Worm (Caenorhabditis elegans) whole organism, L1 larva: ENCODE measurements around the gene F32D8.3.
A peak's percentile ranks its signal among the peaks of the same experiment; 100 is the strongest.

Source experiments
- C04F5.9 ChIP-seq: sonication (generic microtip); optimal IDR thresholded peaks from 2 replicates; lab custom pipeline; 2016; ENCODE audit warnings: missing genetic modification characterization, missing compliant biosample characterization
- aha-1 ChIP-seq: fragments of 150-350 bp; optimal IDR thresholded peaks from 2 replicates; lab custom pipeline; 2014; ENCODE audit warnings: missing biosample characterization, missing genetic modification characterization
- blmp-1 ChIP-seq: fragments of 150-350 bp; optimal IDR thresholded peaks from 2 replicates; lab custom pipeline; 2014; ENCODE audit warnings: missing biosample characterization, missing genetic modification characterization
- ceh-63 ChIP-seq: fragments of 200-800 bp; sonication (Bioruptor generic); optimal IDR thresholded peaks from 2 replicates; lab custom pipeline; 2018; ENCODE audit warnings: mild to moderate bottlenecking, missing genetic modification characterization, missing compliant biosample characterization
- ceh-8 ChIP-seq: fragments of 200-800 bp; sonication (Bioruptor generic); optimal IDR thresholded peaks from 2 replicates; lab custom pipeline; 2018; ENCODE audit warnings: mild to moderate bottlenecking, missing genetic modification characterization, moderate library complexity, missing compliant biosample characterization
- ceh-82 ChIP-seq, 3 experiments: fragments of 150-350 bp in 1 of 3; sonication (generic microtip) in 2 of 3; optimal IDR thresholded peaks; 2 replicates each; lab custom pipeline; 2014 to 2017; ENCODE audit warnings: missing biosample characterization in 3 of 3, missing genetic modification characterization in 3 of 3
- ceh-88 ChIP-seq: fragments of 200-800 bp; sonication (Bioruptor generic); IDR thresholded peaks from 2 replicates; pipeline ENCODE4 v1.3.6; 2022; ENCODE audit warnings: missing genetic modification characterization, missing compliant biosample characterization
- ces-1 ChIP-seq: fragments of 150-350 bp; optimal IDR thresholded peaks from 2 replicates; lab custom pipeline; 2014; ENCODE audit warnings: missing biosample characterization, missing genetic modification reagents, missing genetic modification characterization
- dpl-1 ChIP-seq, 3 experiments: fragments of 150-350 bp in 2 of 3; sonication (generic microtip) in 1 of 3; optimal IDR thresholded peaks; 2 replicates each; lab custom pipeline; 2014 to 2017; ENCODE audit warnings: missing biosample characterization in 3 of 3, missing genetic modification characterization in 3 of 3, missing genetic modification reagents in 3 of 3
- dsc-1 ChIP-seq: sonication (generic microtip); optimal IDR thresholded peaks from 2 replicates; lab custom pipeline; 2016; ENCODE audit warnings: mild to moderate bottlenecking, missing genetic modification characterization, missing compliant biosample characterization
- efl-1 ChIP-seq, 4 experiments: fragments of 150-350 bp; optimal IDR thresholded peaks in 3 of 4; peaks in 1 of 4; 1 replicate in 1 of 4; 2 replicates in 3 of 4; lab custom pipeline; 2014; ENCODE audit warnings: missing biosample characterization in 2 of 4, missing genetic modification characterization in 2 of 4, missing genetic modification reagents in 2 of 4
- egl-13 ChIP-seq: sonication (generic microtip); optimal IDR thresholded peaks from 2 replicates; lab custom pipeline; 2016; ENCODE audit warnings: missing genotype, missing genetic modification reagents, missing genetic modification characterization, missing compliant biosample characterization
- egl-27 ChIP-seq, 2 experiments: fragments of 150-350 bp in 1 of 2; sonication (generic microtip); optimal IDR thresholded peaks; 3 replicates each; lab custom pipeline; 2017 to 2018; ENCODE audit warnings: missing biosample characterization in 2 of 2, missing genetic modification characterization in 2 of 2, missing genetic modification reagents in 2 of 2
- fkh-10 ChIP-seq: sonication (generic microtip); optimal IDR thresholded peaks from 2 replicates; lab custom pipeline; 2017; ENCODE audit warnings: missing biosample characterization, missing genetic modification reagents, missing genetic modification characterization
- fkh-8 ChIP-seq: sonication (generic microtip); optimal IDR thresholded peaks from 2 replicates; lab custom pipeline; 2016; ENCODE audit warnings: mild to moderate bottlenecking, missing genetic modification characterization, missing compliant biosample characterization
- hpl-2 ChIP-seq: fragments of 150-350 bp; optimal IDR thresholded peaks from 2 replicates; lab custom pipeline; 2014; ENCODE audit warnings: missing biosample characterization, missing genetic modification reagents, missing genetic modification characterization
- irx-1 ChIP-seq: sonication (generic microtip); optimal IDR thresholded peaks from 2 replicates; lab custom pipeline; 2016; ENCODE audit warnings: missing genetic modification characterization, missing compliant biosample characterization
- lin-14 ChIP-seq: fragments of 200-800 bp; sonication (Bioruptor generic); optimal IDR thresholded peaks from 2 replicates; lab custom pipeline; 2018; ENCODE audit warnings: mild to moderate bottlenecking, missing genetic modification characterization, moderate library complexity, missing compliant biosample characterization
- lsy-2 ChIP-seq, 2 experiments: fragments of 150-350 bp; optimal IDR thresholded peaks; 2 replicates each; lab custom pipeline; 2014; ENCODE audit warnings: missing biosample characterization in 2 of 2, missing genetic modification characterization in 2 of 2
- mab-9 ChIP-seq: fragments of 200-800 bp; sonication (Bioruptor generic); IDR thresholded peaks from 2 replicates; pipeline ENCODE4 v1.3.6; 2022; ENCODE audit warnings: missing genetic modification reagents, missing genetic modification characterization, missing compliant biosample characterization
- nhr-11 ChIP-seq: fragments of 150-350 bp; optimal IDR thresholded peaks from 2 replicates; lab custom pipeline; 2014; ENCODE audit warnings: missing biosample characterization, missing genetic modification characterization
- nhr-19 ChIP-seq: fragments of 200-800 bp; sonication (Bioruptor generic); conservative IDR thresholded peaks from 2 replicates; pipeline ENCODE4 v1.3.6; 2022; ENCODE audit warnings: missing genetic modification characterization, missing compliant biosample characterization
- nhr-20 ChIP-seq: sonication (generic microtip); optimal IDR thresholded peaks from 2 replicates; lab custom pipeline; 2016; ENCODE audit warnings: mild to moderate bottlenecking, missing genetic modification characterization, missing compliant biosample characterization
- nhr-237 ChIP-seq: fragments of 150-350 bp; optimal IDR thresholded peaks from 2 replicates; lab custom pipeline; 2014; ENCODE audit warnings: missing biosample characterization, missing genetic modification characterization
- nhr-28 ChIP-seq: fragments of 150-350 bp; optimal IDR thresholded peaks from 2 replicates; lab custom pipeline; 2014; ENCODE audit warnings: missing biosample characterization, missing genetic modification characterization
- nhr-47 ChIP-seq: sonication (generic microtip); optimal IDR thresholded peaks from 2 replicates; lab custom pipeline; 2016; ENCODE audit warnings: mild to moderate bottlenecking, missing genetic modification characterization, moderate library complexity, missing compliant biosample characterization
- nhr-77 ChIP-seq: fragments of 150-350 bp; optimal IDR thresholded peaks from 2 replicates; lab custom pipeline; 2014; ENCODE audit warnings: missing biosample characterization, missing genetic modification characterization
- nhr-90 ChIP-seq: sonication (generic microtip); optimal IDR thresholded peaks from 2 replicates; lab custom pipeline; 2016; ENCODE audit warnings: mild to moderate bottlenecking, missing genetic modification characterization, missing compliant biosample characterization; ENCODE audit not compliant: poor library complexity
- pag-3 ChIP-seq: sonication (generic microtip); optimal IDR thresholded peaks from 2 replicates; lab custom pipeline; 2017; ENCODE audit warnings: missing genetic modification characterization, mild to moderate bottlenecking, missing compliant biosample characterization, antibody characterized with exemption, borderline replicate concordance; ENCODE audit not compliant: insufficient read depth
- rnt-1 ChIP-seq: sonication (generic microtip); optimal IDR thresholded peaks from 2 replicates; lab custom pipeline; 2016; ENCODE audit warnings: mild to moderate bottlenecking, missing genetic modification characterization, moderate library complexity, missing compliant biosample characterization
- skn-1 ChIP-seq: fragments of 150-350 bp; optimal IDR thresholded peaks from 2 replicates; lab custom pipeline; 2014; ENCODE audit warnings: missing biosample characterization, missing genetic modification characterization
- snpc-4 ChIP-seq: fragments of 150-350 bp; optimal IDR thresholded peaks from 2 replicates; lab custom pipeline; 2014; ENCODE audit warnings: missing biosample characterization, missing genetic modification characterization
- snu-23 ChIP-seq: sonication (generic microtip); optimal IDR thresholded peaks from 2 replicates; lab custom pipeline; 2016; ENCODE audit warnings: missing genetic modification characterization, missing compliant biosample characterization
- unc-130 ChIP-seq: fragments of 150-350 bp; optimal IDR thresholded peaks from 2 replicates; lab custom pipeline; 2017; ENCODE audit warnings: missing biosample characterization, missing genetic modification characterization, inconsistent platforms
- unc-30 ChIP-seq: sonication (generic microtip); optimal IDR thresholded peaks from 2 replicates; lab custom pipeline; 2017; ENCODE audit warnings: missing biosample characterization, missing genetic modification characterization
- vab-15 ChIP-seq: sonication (generic microtip); optimal IDR thresholded peaks from 2 replicates; lab custom pipeline; 2017; ENCODE audit warnings: missing genotype, mild to moderate bottlenecking, missing genetic modification characterization, missing compliant biosample characterization
- xbp-1 ChIP-seq: sonication (generic microtip); optimal IDR thresholded peaks from 2 replicates; lab custom pipeline; 2016; ENCODE audit warnings: missing genetic modification characterization, missing compliant biosample characterization
- zip-4 ChIP-seq: fragments of 200-800 bp; sonication (Bioruptor generic); optimal IDR thresholded peaks from 2 replicates; lab custom pipeline; 2018; ENCODE audit warnings: mild to moderate bottlenecking, missing genetic modification characterization, moderate library complexity, missing compliant biosample characterization

The F32D8.3 gene

DNA sequence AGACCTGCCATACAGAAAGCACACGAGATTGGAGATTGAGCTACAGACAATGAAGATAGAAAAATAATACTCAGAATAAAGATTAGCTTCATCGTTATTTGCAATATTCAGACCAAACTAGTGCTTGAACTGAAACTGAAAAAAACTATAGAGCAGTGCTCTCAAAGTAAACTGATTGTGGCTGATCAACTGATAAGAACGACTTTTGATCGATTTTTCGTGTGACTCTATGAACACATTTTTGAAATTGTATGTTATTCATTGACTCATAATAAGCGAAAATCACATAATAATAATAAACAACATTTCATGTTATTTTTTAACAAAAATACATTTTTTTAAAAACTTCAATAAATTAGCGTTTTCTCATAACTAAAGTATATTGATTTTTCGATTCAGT lies 14.5 kb downstream of the F32D8.3 start, which contains the start of gene spp-16:
TSS of gene spp-16 (minus strand) at position 179 of the 400 bp plus-strand sequence.
- TF ChIP-seq hpl-2 (GFP tag; lab: Kevin White, UChicago) (no peak), efl-1 (optimal IDR thresholded peaks at IDR 0.05; lab: Kevin White, UChicago) (no peak), efl-1 (GFP tag; optimal IDR thresholded peaks at IDR 0.05 in 1 of 2; lab: Kevin White, UChicago) (peak in 1 of 2 experiments; percentile 48)

DNA sequence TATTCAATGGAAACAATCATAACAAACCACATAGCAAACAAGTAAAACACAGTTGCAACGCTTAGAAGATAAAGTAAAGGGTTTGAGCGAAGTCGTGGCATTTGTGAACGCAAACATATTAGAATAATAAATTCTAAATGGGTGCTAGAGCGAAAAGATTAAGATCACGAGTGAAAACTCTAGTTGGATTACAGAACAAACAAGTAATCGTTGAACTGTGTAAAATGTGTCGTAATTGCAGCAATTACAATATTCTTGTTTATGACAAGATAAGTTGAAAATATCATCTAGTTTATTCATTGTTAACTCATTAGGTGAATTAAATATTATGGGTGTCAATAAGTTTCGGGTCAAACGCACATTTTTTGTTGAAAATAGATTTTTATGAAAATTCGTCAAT lies 16.0 kb downstream of the F32D8.3 start, which contains the start of gene F32D8.8:
TSS of gene F32D8.8 (minus strand) at position 101 of the 400 bp plus-strand sequence.
- TF ChIP-seq nhr-237 (tag; lab: Kevin White, UChicago) (no peak), snpc-4 (no peak), ceh-8 (no peak), aha-1 (tag; lab: Kevin White, UChicago) (no peak), irx-1 (no peak), nhr-47 (tag; lab: Kevin White, UChicago) (no peak), nhr-20 (tag; lab: Kevin White, UChicago) (no peak), ceh-63 (GFP tag; lab: Kevin White, UChicago) (no peak), lin-14 (GFP tag; lab: Kevin White, UChicago) (no peak), zip-4 (GFP tag; lab: Kevin White, UChicago) (no peak), xbp-1 (tag; lab: Kevin White, UChicago) (no peak), pag-3 (tag; lab: Kevin White, UChicago) (no peak), unc-130 (tag; lab: Kevin White, UChicago) (no peak), mab-9 (no peak), nhr-19 (GFP tag; lab: Robert Waterston, UW) (no peak), fkh-10 (GFP tag; lab: Kevin White, UChicago) (no peak)

DNA sequence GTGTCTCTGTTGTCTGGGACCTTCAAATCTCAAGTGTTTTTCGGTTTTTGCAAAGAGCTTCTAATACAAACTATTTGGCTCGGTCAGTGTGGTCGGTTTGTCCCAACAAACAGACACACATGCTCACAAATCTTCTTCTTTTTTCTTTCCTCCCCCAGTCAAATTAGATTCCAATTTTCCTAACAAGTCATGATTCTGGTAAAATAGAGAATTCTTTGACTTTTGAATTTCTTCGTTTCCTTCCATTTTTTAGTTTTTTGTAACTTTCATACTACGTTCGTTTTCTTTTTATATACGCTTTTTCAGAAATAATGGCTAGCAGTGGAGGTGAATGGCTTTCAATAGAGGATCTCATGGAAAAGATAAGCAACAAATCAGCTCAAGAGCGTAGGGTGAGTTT lies 17.1 kb downstream of the F32D8.3 start, which contains the start of gene F32D8.15:
TSS of gene F32D8.15 (plus strand) at position 301 of the 400 bp plus-strand sequence.
- TF ChIP-seq unc-130 (tag; lab: Kevin White, UChicago) (no peak), lin-14 (GFP tag; lab: Kevin White, UChicago) (peak; percentile 40), dsc-1 (peak; percentile 4)

DNA sequence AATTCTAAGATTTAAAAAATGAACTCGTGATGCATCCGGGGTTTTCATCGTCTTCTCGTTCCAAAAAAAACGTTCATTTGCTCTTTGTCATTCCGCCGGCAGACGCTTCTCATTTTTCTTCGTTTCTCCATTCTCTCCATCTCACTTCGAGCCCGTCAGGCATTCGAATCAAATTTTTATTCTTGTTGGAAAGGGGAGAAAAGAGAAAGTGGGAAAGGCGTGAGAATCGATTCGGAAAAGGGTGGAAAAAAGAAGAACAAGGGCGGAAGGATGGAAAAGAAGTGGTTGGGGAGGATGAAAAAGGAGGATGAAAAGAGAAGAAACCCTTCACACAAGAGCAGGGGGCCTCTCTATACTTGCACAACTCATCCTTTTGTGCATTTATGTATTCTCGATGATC lies 18.2 kb downstream of the F32D8.3 start:
- TF ChIP-seq C04F5.9 (tag; lab: Kevin White, UChicago): no peak
- TF ChIP-seq blmp-1: peak; percentile 61
- TF ChIP-seq lsy-2 (tag; optimal IDR thresholded peaks at IDR 0.05; lab: Kevin White, UChicago): peak in 1 of 2 experiments; percentile 7
- no peak for TF ChIP-seq rnt-1 (tag; lab: Kevin White, UChicago)
- TF ChIP-seq ceh-82 (tag; optimal IDR thresholded peaks at IDR 0.05; lab: Kevin White, UChicago): peak in 1 of 3 experiments; percentile 32
- peak; percentile 23 for TF ChIP-seq dsc-1
- TF ChIP-seq ces-1 (GFP tag; lab: Kevin White, UChicago): peak; percentile 14
- TF ChIP-seq fkh-8 (tag; lab: Kevin White, UChicago): no peak
- no peak for TF ChIP-seq nhr-77 (tag; lab: Kevin White, UChicago)
- no peak for TF ChIP-seq vab-15 (tag; lab: Kevin White, UChicago)
- peak; percentile 69 for TF ChIP-seq fkh-10 (GFP tag; lab: Kevin White, UChicago)
- TF ChIP-seq lin-14 (GFP tag; lab: Kevin White, UChicago): peak; percentile 82
- TF ChIP-seq, all 84 proteins: peak for 7

DNA sequence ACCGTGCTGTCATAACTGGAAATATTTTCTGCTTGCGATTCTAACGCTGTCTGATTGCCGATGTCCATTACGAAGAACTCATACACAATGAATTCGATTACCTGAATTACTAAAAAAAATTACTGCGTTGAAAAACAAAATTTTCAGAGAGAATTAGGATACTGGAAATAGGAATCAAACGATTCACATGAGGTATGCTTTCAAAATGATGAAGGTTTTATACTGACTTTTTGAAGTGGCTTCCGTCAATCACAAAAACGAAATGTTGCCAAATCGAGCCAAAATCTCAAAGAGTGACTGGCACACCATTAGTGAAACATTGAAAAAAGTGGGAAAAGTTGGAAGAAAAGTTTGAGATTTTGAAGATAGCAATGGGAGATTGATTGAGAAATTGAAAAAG lies 22.4 kb downstream of the F32D8.3 start, which contains the start of gene zzz-1:
TSS of gene zzz-1 (minus strand) at position 101 of the 400 bp plus-strand sequence.
- no peak for TF ChIP-seq ces-1 (GFP tag; lab: Kevin White, UChicago)
- TF ChIP-seq egl-13 (tag; lab: Kevin White, UChicago): no peak
- TF ChIP-seq unc-130 (tag; lab: Kevin White, UChicago): no peak
- TF ChIP-seq skn-1 (tag; lab: Kevin White, UChicago): no peak
- TF ChIP-seq nhr-237 (tag; lab: Kevin White, UChicago): no peak
- TF ChIP-seq nhr-19 (GFP tag; lab: Robert Waterston, UW): no peak
- no peak for TF ChIP-seq nhr-11 (tag; lab: Kevin White, UChicago)
- TF ChIP-seq unc-30 (tag; lab: Kevin White, UChicago): no peak
- no peak for TF ChIP-seq dpl-1 (GFP tag; optimal IDR thresholded peaks at IDR 0.05; lab: Kevin White, UChicago)
- no peak for TF ChIP-seq nhr-77 (tag; lab: Kevin White, UChicago)
- no peak for TF ChIP-seq ceh-63 (GFP tag; lab: Kevin White, UChicago)
- no peak for TF ChIP-seq snu-23
- no peak for TF ChIP-seq nhr-90
- no peak for TF ChIP-seq egl-27 (tag; optimal IDR thresholded peaks at IDR 0.05; lab: Kevin White, UChicago)
- TF ChIP-seq xbp-1 (tag; lab: Kevin White, UChicago): no peak
- TF ChIP-seq efl-1 (optimal IDR thresholded peaks at IDR 0.05; lab: Kevin White, UChicago): no peak
- TF ChIP-seq efl-1 (GFP tag; optimal IDR thresholded peaks at IDR 0.05 in 1 of 2; lab: Kevin White, UChicago): no peak
- no peak for TF ChIP-seq lin-14 (GFP tag; lab: Kevin White, UChicago)
- no peak for TF ChIP-seq ceh-88 (GFP tag; lab: Robert Waterston, UW)
- TF ChIP-seq nhr-28: no peak
